Worm (Caenorhabditis elegans) whole organism, L2 larva: Measurements from ENCODE around the gene B0546.5.

Experiments
- elt-1 ChIP-seq: fragments of 150-350 bp; optimal IDR thresholded peaks from 2 replicates; lab custom pipeline; 2014; ENCODE audit warnings: missing biosample characterization, missing genetic modification characterization
- fos-1 ChIP-seq: fragments of 150-350 bp; optimal IDR thresholded peaks from 2 replicates; lab custom pipeline; 2014; ENCODE audit warnings: missing biosample characterization, missing genetic modification characterization
- unc-62 ChIP-seq: fragments of 150-350 bp; optimal IDR thresholded peaks from 2 replicates; lab custom pipeline; 2014; ENCODE audit warnings: missing biosample characterization, missing genetic modification reagents, missing genetic modification characterization
- zag-1 ChIP-seq: fragments of 150-350 bp; optimal IDR thresholded peaks from 2 replicates; lab custom pipeline; 2014; ENCODE audit warnings: missing biosample characterization, missing genetic modification characterization

- TF ChIP-seq fos-1, result no peak
- TF ChIP-seq unc-62 (GFP tag; lab: Kevin White, UChicago), result no peak
- peak; percentile 70 for TF ChIP-seq elt-1 (tag; lab: Kevin White, UChicago)
- no peak for TF ChIP-seq zag-1
Measured at ce11 chrIV:3438022-3438421, 48.1 kb upstream of the B0546.5 start, which contains the start of gene grd-13.
